Worm (Caenorhabditis elegans): Measurements from ENCODE around the gene dex-1.

dex-1 gene

ce11 chrIII:5552072-5552667 lies 26.3 kb downstream of the dex-1 start, which contains the start of gene F09F7.6:
Gene F09F7.6, minus strand, starts transcription at chrIII:5552135.
- TF ChIP-seq nhr-21 (tag; optimal IDR thresholded peaks at IDR 0.05) = peak; percentile 74
- no peak for TF ChIP-seq nhr-237 (tag; optimal IDR thresholded peaks at IDR 0.05)
- no peak for TF ChIP-seq zag-1 (tag; optimal IDR thresholded peaks at IDR 0.05)
- peak; percentile 82 for TF ChIP-seq sma-3 (GFP tag; optimal IDR thresholded peaks at IDR 0.05)
- TF ChIP-seq R02D3.7 (tag; optimal IDR thresholded peaks at IDR 0.05) = no peak
- peak; percentile 51 for TF ChIP-seq fos-1 (tag; optimal IDR thresholded peaks at IDR 0.05)
- no peak for TF ChIP-seq dmd-4 (tag; optimal IDR thresholded peaks at IDR 0.05)
- TF ChIP-seq nhr-12 (tag; optimal IDR thresholded peaks at IDR 0.05) = no peak
- TF ChIP-seq blmp-1 (tag; optimal IDR thresholded peaks at IDR 0.05; ENCODE audit: insufficient read depth) = peak; percentile 48
- no peak for TF ChIP-seq unc-55 (GFP tag; optimal IDR thresholded peaks at IDR 0.05)
- TF ChIP-seq ztf-4 (tag; optimal IDR thresholded peaks at IDR 0.05) = peak; percentile 46
- TF ChIP-seq lin-13 (GFP tag; optimal IDR thresholded peaks at IDR 0.05) = no peak
- TF ChIP-seq sem-4 (tag; optimal IDR thresholded peaks at IDR 0.05) = no peak
- TF ChIP-seq F13H6.1 (tag; optimal IDR thresholded peaks at IDR 0.05) = peak; percentile 75
- TF ChIP-seq snpc-4 (tag; optimal IDR thresholded peaks at IDR 0.05) = no peak
- no peak for TF ChIP-seq ztf-1 (GFP tag; conservative IDR thresholded peaks at IDR 0.05)
- TF ChIP-seq nhr-77 (tag; optimal IDR thresholded peaks at IDR 0.05) = no peak
- TF ChIP-seq lin-11 (tag; optimal IDR thresholded peaks at IDR 0.05) = no peak
- peak; percentile 40 for TF ChIP-seq elt-1 (tag; optimal IDR thresholded peaks at IDR 0.05)
- TF ChIP-seq unc-39 (tag; optimal IDR thresholded peaks at IDR 0.05) = no peak
- no peak for TF ChIP-seq mab-5 (tag; optimal IDR thresholded peaks at IDR 0.05)
- TF ChIP-seq nhr-23 (tag; optimal IDR thresholded peaks at IDR 0.05) = no peak
- TF ChIP-seq aly-2 (tag; optimal IDR thresholded peaks at IDR 0.05) = no peak
- TF ChIP-seq nhr-129 (tag; optimal IDR thresholded peaks at IDR 0.05) = peak; percentile 91
- no peak for TF ChIP-seq unc-62 (GFP tag; optimal IDR thresholded peaks at IDR 0.05)
- TF ChIP-seq ztf-11 (tag; optimal IDR thresholded peaks at IDR 0.05) = no peak
- no peak for TF ChIP-seq elt-3 (tag; optimal IDR thresholded peaks at IDR 0.05)
- peak; percentile 65 for TF ChIP-seq C34F6.9 (tag; optimal IDR thresholded peaks at IDR 0.05)
- TF ChIP-seq lsy-2 (tag; optimal IDR thresholded peaks at IDR 0.05) = peak in 1 of 2 experiments; percentile 74
- TF ChIP-seq mbf-1 (tag; optimal IDR thresholded peaks at IDR 0.05) = no peak
- TF ChIP-seq ceh-16 (tag; optimal IDR thresholded peaks at IDR 0.05) = no peak
- TF ChIP-seq nhr-25 (tag; optimal IDR thresholded peaks at IDR 0.05) = peak; percentile 79
- TF ChIP-seq skn-1 (tag; optimal IDR thresholded peaks at IDR 0.05) = no peak
- TF ChIP-seq nhr-11 (tag; optimal IDR thresholded peaks at IDR 0.05) = no peak
- no peak for TF ChIP-seq nhr-6 (tag; optimal IDR thresholded peaks at IDR 0.05)
- peak; percentile 95 for TF ChIP-seq sma-9 (GFP tag; optimal IDR thresholded peaks at IDR 0.05)
- TF ChIP-seq sma-9 (tag; optimal IDR thresholded peaks at IDR 0.05) = peak; percentile 36
- TF ChIP-seq nhr-10 (tag; optimal IDR thresholded peaks at IDR 0.05) = no peak
- TF ChIP-seq egl-27 (tag; optimal IDR thresholded peaks at IDR 0.05) = no peak
- peak; percentile 65 to 68 for TF ChIP-seq mdl-1 (tag; optimal IDR thresholded peaks at IDR 0.05)
- TF ChIP-seq lin-39 (tag; optimal IDR thresholded peaks at IDR 0.05) = no peak
- peak; percentile 15 for TF ChIP-seq ama-1 (optimal IDR thresholded peaks at IDR 0.05)
- TF ChIP-seq peb-1 (tag; optimal IDR thresholded peaks at IDR 0.05) = no peak
- peak; percentile 60 for TF ChIP-seq gmeb-1 (tag; optimal IDR thresholded peaks at IDR 0.05)
- peak; percentile 78 for TF ChIP-seq crh-2 (tag; optimal IDR thresholded peaks at IDR 0.05)
- no peak for TF ChIP-seq alr-1 (tag; optimal IDR thresholded peaks at IDR 0.05)
- TF ChIP-seq Y55F3AM.14 (GFP tag; optimal IDR thresholded peaks at IDR 0.05) = no peak
- TF ChIP-seq ZK546.5 (tag; optimal IDR thresholded peaks at IDR 0.05) = no peak
- TF ChIP-seq ceh-82 (tag; optimal IDR thresholded peaks at IDR 0.05) = no peak

Measured in whole organism, L2 larva.